Worm (Caenorhabditis elegans) whole organism, L3 larva: ENCODE measurements around the gene F35A5.2.
A peak's percentile ranks its signal among the peaks of the same experiment; 100 is the strongest.

Experiments
- R02D3.7 ChIP-seq: fragments of 150-350 bp; optimal IDR thresholded peaks from 2 replicates; lab custom pipeline; 2014; ENCODE audit warnings: missing biosample characterization, missing genetic modification characterization
- aly-2 ChIP-seq: fragments of 150-350 bp; optimal IDR thresholded peaks from 2 replicates; lab custom pipeline; 2014; ENCODE audit warnings: missing biosample characterization, missing genetic modification characterization
- ama-1 ChIP-seq: fragments of 150-350 bp; optimal IDR thresholded peaks from 2 replicates; lab custom pipeline; 2018
- ceh-28 ChIP-seq: fragments of 150-350 bp; optimal IDR thresholded peaks from 2 replicates; lab custom pipeline; 2014; ENCODE audit warnings: missing biosample characterization, missing genetic modification reagents, missing genetic modification characterization
- ceh-9 ChIP-seq: sonication (generic microtip); optimal IDR thresholded peaks from 2 replicates; lab custom pipeline; 2018; ENCODE audit warnings: missing biosample characterization, missing genetic modification characterization
- daf-12 ChIP-seq: fragments of 150-350 bp; optimal IDR thresholded peaks from 2 replicates; lab custom pipeline; 2014; ENCODE audit warnings: missing biosample characterization, missing genetic modification reagents, missing genetic modification characterization
- egl-5 ChIP-seq: fragments of 150-350 bp; optimal IDR thresholded peaks from 2 replicates; lab custom pipeline; 2017; ENCODE audit warnings: missing biosample characterization, missing genetic modification reagents, missing genetic modification characterization, inconsistent platforms
- elt-1 ChIP-seq: fragments of 150-350 bp; optimal IDR thresholded peaks from 2 replicates; lab custom pipeline; 2014; ENCODE audit warnings: missing biosample characterization, missing genetic modification characterization
- elt-2 ChIP-seq: sonication (generic microtip); optimal IDR thresholded peaks from 2 replicates; lab custom pipeline; 2016; ENCODE audit warnings: missing genetic modification reagents, mild to moderate bottlenecking, missing genetic modification characterization, missing compliant biosample characterization
- elt-3 ChIP-seq, 3 experiments: fragments of 150-350 bp in 1 of 3; sonication (generic microtip) in 2 of 3; optimal IDR thresholded peaks; 2 replicates in 2 of 3; 4 replicates in 1 of 3; lab custom pipeline; 2014 to 2017; ENCODE audit warnings: missing biosample characterization in 3 of 3, missing genetic modification characterization in 3 of 3
- fkh-10 ChIP-seq: sonication (generic microtip); optimal IDR thresholded peaks from 2 replicates; lab custom pipeline; 2017; ENCODE audit warnings: missing biosample characterization, missing genetic modification reagents, missing genetic modification characterization
- hmg-11 ChIP-seq: sonication (generic microtip); optimal IDR thresholded peaks from 2 replicates; lab custom pipeline; 2016; ENCODE audit warnings: missing genetic modification characterization, missing compliant biosample characterization
- jun-1 ChIP-seq: fragments of 150-350 bp; optimal IDR thresholded peaks from 2 replicates; lab custom pipeline; 2014; ENCODE audit warnings: missing biosample characterization, missing genetic modification reagents, missing genetic modification characterization
- lin-39 ChIP-seq: fragments of 150-350 bp; optimal IDR thresholded peaks from 2 replicates; lab custom pipeline; 2018; ENCODE audit warnings: missing biosample characterization, missing genetic modification reagents, missing genetic modification characterization
- lsy-12 ChIP-seq: sonication (generic microtip); optimal IDR thresholded peaks from 2 replicates; lab custom pipeline; 2016; ENCODE audit warnings: mild to moderate bottlenecking, missing genetic modification characterization, missing compliant biosample characterization
- mml-1 ChIP-seq: fragments of 150-350 bp; sonication (generic microtip); optimal IDR thresholded peaks from 3 replicates; lab custom pipeline; 2014; ENCODE audit warnings: missing biosample characterization, missing genetic modification characterization
- nfya-1 ChIP-seq: sonication (generic microtip); optimal IDR thresholded peaks from 2 replicates; lab custom pipeline; 2017; ENCODE audit warnings: missing genetic modification characterization, mild to moderate bottlenecking, missing compliant biosample characterization, antibody characterized with exemption, moderate library complexity; ENCODE audit not compliant: insufficient read depth
- nhr-23 ChIP-seq: fragments of 150-350 bp; optimal IDR thresholded peaks from 2 replicates; lab custom pipeline; 2014; ENCODE audit warnings: missing biosample characterization, missing genetic modification reagents, missing genetic modification characterization
- nhr-237 ChIP-seq: fragments of 150-350 bp; optimal IDR thresholded peaks from 2 replicates; lab custom pipeline; 2014; ENCODE audit warnings: missing biosample characterization, missing genetic modification characterization
- nhr-25 ChIP-seq: sonication (generic microtip); optimal IDR thresholded peaks from 2 replicates; lab custom pipeline; 2017; ENCODE audit warnings: missing biosample characterization, missing genetic modification characterization
- nhr-43 ChIP-seq: sonication (generic microtip); optimal IDR thresholded peaks from 2 replicates; lab custom pipeline; 2016; ENCODE audit warnings: mild to moderate bottlenecking, missing genetic modification characterization, missing compliant biosample characterization; ENCODE audit not compliant: poor library complexity, severe bottlenecking
- nhr-67 ChIP-seq: fragments of 150-350 bp; optimal IDR thresholded peaks from 2 replicates; lab custom pipeline; 2014; ENCODE audit warnings: missing biosample characterization, missing genetic modification characterization
- nhr-76 ChIP-seq: fragments of 150-350 bp; sonication (generic microtip); optimal IDR thresholded peaks from 5 replicates; lab custom pipeline; 2014; ENCODE audit warnings: missing biosample characterization, missing genetic modification characterization
- pha-4 ChIP-seq: fragments of 150-350 bp; optimal IDR thresholded peaks from 2 replicates; lab custom pipeline; 2014; ENCODE audit warnings: missing biosample characterization, missing genetic modification reagents, missing genetic modification characterization
- pqm-1 ChIP-seq: fragments of 150-350 bp; optimal IDR thresholded peaks from 2 replicates; lab custom pipeline; 2017; ENCODE audit warnings: missing biosample characterization, missing genetic modification characterization, inconsistent platforms
- sea-2 ChIP-seq: fragments of 150-350 bp; sonication (generic microtip); optimal IDR thresholded peaks from 4 replicates; lab custom pipeline; 2014; ENCODE audit warnings: missing biosample characterization, missing genetic modification reagents, missing genetic modification characterization
- snpc-4 ChIP-seq: fragments of 150-350 bp; optimal IDR thresholded peaks from 2 replicates; lab custom pipeline; 2014; ENCODE audit warnings: missing biosample characterization, missing genetic modification characterization
- tbx-2 ChIP-seq: sonication (generic microtip); optimal IDR thresholded peaks from 2 replicates; lab custom pipeline; 2016; ENCODE audit warnings: mild to moderate bottlenecking, missing genetic modification characterization, missing compliant biosample characterization
- zag-1 ChIP-seq: fragments of 150-350 bp; optimal IDR thresholded peaks from 2 replicates; lab custom pipeline; 2014; ENCODE audit warnings: missing biosample characterization, missing genetic modification characterization
- ztf-11 ChIP-seq: fragments of 150-350 bp; optimal IDR thresholded peaks from 2 replicates; lab custom pipeline; 2014; ENCODE audit warnings: missing biosample characterization, missing genetic modification characterization
- ztf-4 ChIP-seq: fragments of 150-350 bp; optimal IDR thresholded peaks from 2 replicates; lab custom pipeline; 2014; ENCODE audit warnings: missing biosample characterization, missing genetic modification characterization

The F35A5.2 gene

DNA sequence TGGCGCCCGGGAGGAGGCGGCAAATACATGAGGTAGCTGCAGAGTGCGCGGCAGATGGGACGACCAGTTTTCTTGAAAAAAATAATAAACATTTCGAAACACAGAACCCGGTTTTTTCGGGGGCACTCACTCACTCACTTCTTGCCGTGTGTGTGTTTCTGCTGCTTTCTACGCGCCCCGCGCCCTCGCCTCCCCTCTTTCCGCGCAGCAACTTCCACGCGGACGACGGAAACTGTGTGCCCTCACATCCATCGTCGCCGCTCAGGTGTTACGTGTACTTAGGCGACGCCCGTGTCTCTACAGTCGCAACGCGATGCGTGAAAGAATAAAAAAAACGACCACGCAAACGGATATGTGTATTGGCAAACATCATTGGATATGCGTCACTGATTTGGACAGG is 19.5 kb downstream of the F35A5.2 start:
- TF ChIP-seq hmg-11 (tag; lab: Kevin White, UChicago) (no peak), pha-4 (peak; percentile 14), nfya-1 (tag; lab: Kevin White, UChicago) (peak; percentile 8), lin-39 (peak; percentile 6), mml-1 (no peak), nhr-43 (peak; percentile 72), R02D3.7 (no peak), egl-5 (tag; lab: Kevin White, UChicago) (peak; percentile 36)
- TF ChIP-seq, all 47 proteins: peak for 5

DNA sequence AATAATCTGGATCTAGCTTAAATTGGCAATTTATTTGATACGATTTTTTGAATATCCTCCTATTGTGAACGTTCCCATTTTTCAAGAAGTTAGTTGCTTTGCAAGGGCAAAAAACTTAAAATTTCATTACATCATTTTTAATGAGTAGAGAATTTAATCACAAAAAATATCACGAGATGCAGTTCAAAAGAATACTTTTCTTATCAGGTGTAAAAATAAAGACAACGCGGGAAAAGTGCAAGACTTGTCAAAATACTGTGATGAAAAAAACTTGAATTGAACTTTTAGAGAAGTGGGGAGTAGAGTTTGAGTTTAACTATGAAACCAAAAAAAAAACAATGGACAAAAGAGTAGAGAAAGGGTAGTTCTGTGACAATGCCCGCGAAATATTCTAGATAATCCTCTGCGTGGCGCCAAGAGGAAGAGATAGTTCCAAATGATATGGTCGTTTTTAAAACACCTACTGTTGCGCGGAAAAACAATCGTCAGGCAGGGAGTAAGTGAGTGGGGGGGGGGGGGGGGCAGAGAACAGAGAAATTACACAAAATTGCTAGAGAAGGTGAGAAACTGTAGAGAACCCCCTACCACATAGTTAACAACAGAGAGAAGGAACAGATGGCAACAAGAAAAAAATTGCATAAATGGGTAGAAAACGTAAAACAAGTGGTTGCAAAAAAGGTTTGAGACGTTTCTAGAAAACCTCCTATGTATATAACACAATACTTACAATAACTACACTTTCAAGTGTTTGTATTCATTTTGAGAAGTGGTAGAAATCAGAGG is 20.2 kb downstream of the F35A5.2 start:
- TF ChIP-seq egl-5 (tag; lab: Kevin White, UChicago) (no peak), elt-2 (peak; percentile 79), pqm-1 (peak; percentile 79)

DNA sequence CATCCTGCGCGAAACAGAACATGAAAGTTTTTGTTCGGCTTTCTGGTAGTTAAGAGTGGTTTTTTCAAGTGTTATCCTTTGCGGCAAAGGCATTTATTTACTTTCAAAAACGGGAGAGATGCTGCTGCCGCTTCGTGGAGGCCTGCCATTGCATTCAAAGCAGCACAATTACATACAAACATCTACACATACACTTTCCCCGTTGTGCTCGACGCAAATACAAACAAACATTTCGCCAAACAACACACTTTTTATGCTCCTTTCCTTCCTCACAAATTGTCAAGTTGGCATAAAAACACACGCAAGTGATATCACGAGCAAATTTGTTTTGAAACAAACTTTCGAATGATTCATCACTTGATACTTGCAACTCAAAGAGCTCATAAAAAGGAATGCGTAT is 21.2 kb downstream of the F35A5.2 start:
- no peak for TF ChIP-seq nhr-76 (tag; lab: Kevin White, UChicago)
- peak; percentile 9 for TF ChIP-seq nfya-1 (tag; lab: Kevin White, UChicago)
- TF ChIP-seq jun-1 (tag; lab: Kevin White, UChicago) = no peak
- no peak for TF ChIP-seq ceh-28
- TF ChIP-seq daf-12 = no peak
- TF ChIP-seq elt-2 = peak; percentile 44
- TF ChIP-seq zag-1 (tag; lab: Kevin White, UChicago) = no peak
- no peak for TF ChIP-seq elt-3 (tag; optimal IDR thresholded peaks at IDR 0.05; lab: Kevin White, UChicago)
- peak; percentile 94 for TF ChIP-seq pha-4
- no peak for TF ChIP-seq snpc-4 (tag; lab: Kevin White, UChicago)
- no peak for TF ChIP-seq ama-1 (lab: Kevin White, UChicago)
- TF ChIP-seq elt-1 = no peak
- no peak for TF ChIP-seq nhr-25
- no peak for TF ChIP-seq ztf-4 (tag; lab: Kevin White, UChicago)
- TF ChIP-seq aly-2 (tag; lab: Kevin White, UChicago) = no peak
- TF ChIP-seq nhr-23 (tag; lab: Kevin White, UChicago) = no peak
- TF ChIP-seq sea-2 (GFP tag; lab: Kevin White, UChicago) = no peak

DNA sequence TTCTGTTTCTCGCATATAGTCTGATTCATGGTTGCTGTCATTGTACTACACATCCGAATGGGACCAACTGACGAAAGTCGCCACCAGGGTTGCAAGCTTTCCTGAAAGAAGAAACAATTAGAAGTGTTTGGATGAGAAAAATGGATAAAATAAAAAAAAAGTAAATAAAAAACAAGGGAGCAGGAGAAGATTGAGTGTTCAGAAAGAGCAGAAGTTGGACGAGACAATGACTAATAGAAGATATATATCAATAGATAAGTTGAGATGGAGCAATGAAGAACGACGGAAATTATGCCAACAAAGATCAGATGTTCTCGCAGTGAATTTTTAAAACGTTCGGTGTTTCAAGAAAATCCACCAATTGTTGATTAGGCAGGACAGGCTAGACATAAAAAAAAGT is 21.9 kb downstream of the F35A5.2 start, which contains the start of gene fkh-9:
Gene fkh-9, minus strand, starts transcription at position 101 of the 400 bp plus-strand sequence.
- TF ChIP-seq pha-4 = no peak
- no peak for TF ChIP-seq ceh-9 (tag; lab: Kevin White, UChicago)
- TF ChIP-seq nhr-25 = no peak
- TF ChIP-seq elt-1 = no peak
- no peak for TF ChIP-seq nhr-23 (tag; lab: Kevin White, UChicago)
- no peak for TF ChIP-seq ztf-11 (tag; lab: Kevin White, UChicago)
- TF ChIP-seq nhr-237 (tag; lab: Kevin White, UChicago) = no peak
- TF ChIP-seq, all 47 proteins: peak for 0

DNA sequence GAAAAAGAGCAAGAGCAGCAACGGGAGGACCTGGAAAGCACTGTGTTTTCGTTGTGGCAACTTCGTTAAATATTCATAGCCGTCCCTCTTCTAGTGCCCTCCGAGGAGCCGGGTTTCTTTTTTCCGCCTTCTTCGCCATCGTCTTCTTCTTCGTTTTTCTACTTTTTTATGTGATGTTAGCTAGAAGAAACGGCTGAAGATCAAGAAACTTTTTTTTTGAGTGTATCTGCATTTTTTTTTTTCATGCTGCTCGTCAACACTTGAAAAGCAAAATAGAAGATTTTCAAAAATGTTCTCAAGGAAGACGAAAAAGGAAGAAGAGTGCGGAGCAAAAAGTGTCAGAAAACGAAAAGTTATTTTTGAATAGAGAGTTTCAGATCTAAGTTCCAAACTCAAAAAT is 22.4 kb downstream of the F35A5.2 start:
- TF ChIP-seq nhr-67 (tag; lab: Kevin White, UChicago) (no peak), ztf-4 (tag; lab: Kevin White, UChicago) (no peak), nhr-43 (no peak), hmg-11 (tag; lab: Kevin White, UChicago) (peak; percentile 23), lsy-12 (tag; lab: Kevin White, UChicago) (no peak), nhr-237 (tag; lab: Kevin White, UChicago) (no peak), ztf-11 (tag; lab: Kevin White, UChicago) (no peak), aly-2 (tag; lab: Kevin White, UChicago) (no peak), fkh-10 (GFP tag; lab: Kevin White, UChicago) (peak; percentile 59)
- TF ChIP-seq, all 47 proteins: peak for 2

DNA sequence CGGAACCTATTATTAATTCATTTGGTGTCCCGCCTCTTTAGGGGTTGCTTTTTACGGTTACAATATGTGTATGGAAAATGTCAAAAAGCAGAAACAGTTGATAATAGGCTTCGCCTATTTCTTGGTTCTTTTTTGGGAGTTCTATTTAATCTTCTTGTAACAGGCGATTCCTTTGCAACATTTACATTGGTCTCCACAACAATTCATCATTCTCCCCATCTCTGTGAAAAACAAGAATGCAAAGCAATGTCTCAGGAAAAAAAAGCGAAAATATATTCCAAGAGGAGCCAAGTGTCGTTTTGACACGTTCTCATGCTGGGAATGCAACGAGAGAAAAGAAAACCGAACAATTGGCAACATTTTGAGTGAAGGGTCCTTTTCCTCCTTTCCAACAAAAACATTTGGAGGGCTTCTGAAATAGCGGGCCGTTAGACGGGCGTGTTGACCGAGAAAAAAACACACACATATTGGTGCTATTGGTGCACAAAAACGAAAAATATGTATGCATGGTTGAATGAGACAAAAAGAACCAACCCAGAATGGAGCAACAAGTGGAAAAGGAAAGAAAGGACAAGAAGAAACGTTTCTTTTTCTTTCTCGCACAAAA is 23.8 kb downstream of the F35A5.2 start:
- TF ChIP-seq tbx-2 (tag; lab: Kevin White, UChicago) (no peak), zag-1 (tag; lab: Kevin White, UChicago) (no peak), lin-39 (peak; percentile 33)
- TF ChIP-seq, all 47 proteins: peak for 1
